Worm (Caenorhabditis elegans) whole organism, early embryonic: Measurements from ENCODE around the gene smoc-1.

Source experiments
- B0310.2 ChIP-seq: sonication (generic microtip); optimal IDR thresholded peaks from 2 replicates; lab custom pipeline; 2016; ENCODE audit warnings: mild to moderate bottlenecking, missing genetic modification characterization, missing compliant biosample characterization
- F13C5.2 ChIP-seq: sonication (generic microtip); optimal IDR thresholded peaks from 2 replicates; lab custom pipeline; 2017; ENCODE audit warnings: mild to moderate bottlenecking, missing genetic modification characterization, inconsistent platforms, missing compliant biosample characterization
- ama-1 ChIP-seq: fragments of 150-350 bp; optimal IDR thresholded peaks from 2 replicates; lab custom pipeline; 2014
- ceh-36 ChIP-seq: sonication (generic microtip); optimal IDR thresholded peaks from 2 replicates; lab custom pipeline; 2016; ENCODE audit warnings: missing genetic modification characterization, inconsistent platforms, missing compliant biosample characterization
- ets-7 ChIP-seq: sonication (generic microtip); optimal IDR thresholded peaks from 2 replicates; lab custom pipeline; 2016; ENCODE audit warnings: missing genotype, missing genetic modification characterization, missing compliant biosample characterization
- flt-1 ChIP-seq: fragments of 200-800 bp; sonication (Bioruptor generic); IDR thresholded peaks from 2 replicates; pipeline ENCODE4 v1.3.6; 2022; ENCODE audit warnings: missing genetic modification characterization, missing compliant biosample characterization
- hmbx-1 ChIP-seq: sonication (generic microtip); optimal IDR thresholded peaks from 2 replicates; lab custom pipeline; 2016; ENCODE audit warnings: mild to moderate bottlenecking, missing genetic modification characterization, missing compliant biosample characterization
- hmg-4 ChIP-seq: fragments of 200-800 bp; sonication (Bioruptor generic); optimal IDR thresholded peaks from 2 replicates; lab custom pipeline; 2018; ENCODE audit warnings: mild to moderate bottlenecking, missing genetic modification characterization, missing compliant biosample characterization
- pes-1 ChIP-seq: fragments of 200-800 bp; sonication (Bioruptor generic); IDR thresholded peaks from 2 replicates; pipeline ENCODE4 v1.3.6; 2022; ENCODE audit warnings: missing genetic modification reagents, missing genetic modification characterization, missing compliant biosample characterization
- scrt-1 ChIP-seq: fragments of 200-800 bp; sonication (Bioruptor generic); IDR thresholded peaks from 2 replicates; pipeline ENCODE4 v1.3.6; 2022; ENCODE audit warnings: missing genetic modification characterization, missing compliant biosample characterization
- sea-1 ChIP-seq: fragments of 200-800 bp; sonication (Bioruptor generic); conservative IDR thresholded peaks from 2 replicates; pipeline ENCODE4 v1.3.6; 2022; ENCODE audit warnings: missing genetic modification characterization, missing compliant biosample characterization
- tbx-11 ChIP-seq: fragments of 200-800 bp; sonication (Bioruptor generic); IDR thresholded peaks from 2 replicates; pipeline ENCODE4 v1.3.6; 2022; ENCODE audit warnings: missing genetic modification characterization, missing compliant biosample characterization
- tbx-37 ChIP-seq: fragments of 200-800 bp; sonication (Bioruptor generic); conservative IDR thresholded peaks from 2 replicates; pipeline ENCODE4 v1.3.6; 2022; ENCODE audit warnings: missing genetic modification reagents, missing genetic modification characterization, missing compliant biosample characterization
- tra-4 ChIP-seq: sonication (generic microtip); optimal IDR thresholded peaks from 2 replicates; lab custom pipeline; 2017; ENCODE audit warnings: missing genetic modification characterization, missing compliant biosample characterization

ce11 chrV:11733460-11733859, 24.0 kb upstream of the smoc-1 start, which contains the start of gene npp-22:
- no peak for TF ChIP-seq pes-1 (GFP tag; lab: Robert Waterston, UW)
- no peak for TF ChIP-seq hmbx-1
- no peak for TF ChIP-seq ama-1
- no peak for TF ChIP-seq B0310.2 (tag; lab: Kevin White, UChicago)
- TF ChIP-seq F13C5.2 (tag; lab: Kevin White, UChicago): no peak
- no peak for TF ChIP-seq tbx-11 (GFP tag; lab: Robert Waterston, UW)
- TF ChIP-seq ceh-36 (tag; lab: Kevin White, UChicago): no peak
- TF ChIP-seq flt-1 (GFP tag; lab: Robert Waterston, UW): no peak
- no peak for TF ChIP-seq sea-1 (GFP tag; lab: Robert Waterston, UW)
- no peak for TF ChIP-seq tbx-37 (GFP tag; lab: Robert Waterston, UW)
- no peak for TF ChIP-seq hmg-4 (GFP tag; lab: Kevin White, UChicago)
- no peak for TF ChIP-seq ets-7 (tag; lab: Kevin White, UChicago)
- no peak for TF ChIP-seq scrt-1
- no peak for TF ChIP-seq tra-4 (tag; lab: Kevin White, UChicago)
